Fruit fly (Drosophila melanogaster): ENCODE results near the gene MED24.

Gene MED24

dm6 chr3L:8197779-8198279 is 6.8 kb downstream of the MED24 start, which contains the start of the genes UbcE2M and Dhps (continued):
- TF ChIP-seq HLHmδ (GFP tag; optimal IDR thresholded peaks at IDR 0.05) (no peak), CG1832 (GFP tag; optimal IDR thresholded peaks at IDR 0.05) (no peak), CG7839 (tag; optimal IDR thresholded peaks at IDR 0.05) (no peak), Myb (GFP tag; optimal IDR thresholded peaks at IDR 0.05) (peak; percentile 66), Nf-YB (GFP tag; optimal IDR thresholded peaks at IDR 0.05) (no peak), CG4424 (GFP tag; optimal IDR thresholded peaks at IDR 0.05) (peak; percentile 65), CG31365 (tag; optimal IDR thresholded peaks at IDR 0.05) (no peak), Ssrp (tag; optimal IDR thresholded peaks at IDR 0.05) (peak; percentile 80), nmo (GFP tag; optimal IDR thresholded peaks at IDR 0.05) (peak; percentile 80), Rx (GFP tag; IDR thresholded peaks at IDR 0.05) (no peak), sc (optimal IDR thresholded peaks at IDR 0.05) (no peak), sc (GFP tag; optimal IDR thresholded peaks at IDR 0.05) (peak; percentile 57), grn (GFP tag; optimal IDR thresholded peaks at IDR 0.05) (no peak), Max (GFP tag; optimal IDR thresholded peaks at IDR 0.05) (peak; percentile 73), CG15696 (tag; optimal IDR thresholded peaks at IDR 0.05) (peak; percentile 76), jigr1 (GFP tag; IDR thresholded peaks at IDR 0.05) (peak; percentile 60; the same call in 1 of the 3 replicates), Ada2b (GFP tag; IDR thresholded peaks at IDR 0.05) (peak; percentile 46), CG5245 (GFP tag; optimal IDR thresholded peaks at IDR 0.05) (no peak), fd3F (GFP tag; optimal IDR thresholded peaks at IDR 0.05) (peak; percentile 68), Trl (optimal IDR thresholded peaks at IDR 0.05) (no peak), Trl (GFP tag; optimal IDR thresholded peaks at IDR 0.05) (peak; percentile 31), Kr (GFP tag; optimal IDR thresholded peaks at IDR 0.05) (no peak), Bgb (GFP tag; IDR thresholded peaks at IDR 0.05; ENCODE audit: partially characterized antibody) (peak; percentile 75), Bdp1 (GFP tag; optimal IDR thresholded peaks at IDR 0.05) (no peak), CTCF (GFP tag; optimal IDR thresholded peaks at IDR 0.05) (no peak), CG30431 (GFP tag; optimal IDR thresholded peaks at IDR 0.05) (peak; percentile 61), disco-r (GFP tag; optimal IDR thresholded peaks at IDR 0.05) (no peak), PHDP (tag; optimal IDR thresholded peaks at IDR 0.05) (peak; percentile 70), slbo (GFP tag; IDR thresholded peaks at IDR 0.05) (peak; percentile 87), tap (tag; optimal IDR thresholded peaks at IDR 0.05) (no peak), CG2875 (GFP tag; optimal IDR thresholded peaks at IDR 0.05) (no peak), pzg (GFP tag; optimal IDR thresholded peaks at IDR 0.05) (peak; percentile 55), gcm (GFP tag; optimal IDR thresholded peaks at IDR 0.05) (no peak), ftz-f1 (GFP tag; optimal IDR thresholded peaks at IDR 0.05) (no peak), CG17802 (tag; optimal IDR thresholded peaks at IDR 0.05) (peak; percentile 16), lola (GFP tag; optimal IDR thresholded peaks at IDR 0.05) (peak in 1 of 3 experiments; percentile 78), CG2120 (GFP tag; optimal IDR thresholded peaks at IDR 0.05) (peak; percentile 82), tx (GFP tag; optimal IDR thresholded peaks at IDR 0.05) (peak; percentile 10), ATbp (GFP tag; optimal IDR thresholded peaks at IDR 0.05) (no peak), Usf (GFP tag; optimal IDR thresholded peaks at IDR 0.05) (peak; percentile 73), ems (GFP tag; optimal IDR thresholded peaks at IDR 0.05) (no peak), Dp (GFP tag; optimal IDR thresholded peaks at IDR 0.05) (peak; percentile 36), fu2 (GFP tag; optimal IDR thresholded peaks at IDR 0.05) (peak; percentile 64), GATAe (GFP tag; conservative IDR thresholded peaks at IDR 0.05) (0 out of 2 replicates have a peak, but pooled peaks have one; percentile 11), CG15011 (GFP tag; optimal IDR thresholded peaks at IDR 0.05) (no peak), ash1 (GFP tag; optimal IDR thresholded peaks at IDR 0.05) (no peak), mld (GFP tag; IDR thresholded peaks at IDR 0.05; ENCODE audit: partially characterized antibody) (peak; percentile 72; the same call in 2 of the 3 replicates), wdn (GFP tag; IDR thresholded peaks at IDR 0.05) (peak; percentile 40; the same call in 1 of the 2 replicates), grau (tag; optimal IDR thresholded peaks at IDR 0.05) (peak; percentile 82), Ets65A (GFP tag) (peak; percentile 94), CG11398 (GFP tag; optimal IDR thresholded peaks at IDR 0.05) (no peak)

Measured in whole organism, embryonic.